Worm (Caenorhabditis elegans): Measurements from ENCODE around the gene C44C10.5.

Gene C44C10.5

ce11 chrX:11720058-11720457 lies 29.7 kb downstream of the C44C10.5 start:
- no peak for TF ChIP-seq cog-1 (tag; optimal IDR thresholded peaks at IDR 0.05)
- TF ChIP-seq ztf-29 (GFP tag; IDR thresholded peaks at IDR 0.05), result no peak
- TF ChIP-seq med-1 (GFP tag; optimal IDR thresholded peaks at IDR 0.05; ENCODE audit: insufficient read depth), result no peak
- TF ChIP-seq tab-1 (GFP tag; IDR thresholded peaks at IDR 0.05), result no peak
- no peak for TF ChIP-seq ztf-23 (GFP tag; IDR thresholded peaks at IDR 0.05)
- no peak for TF ChIP-seq ref-1 (GFP tag; conservative IDR thresholded peaks at IDR 0.05)
- TF ChIP-seq klf-2 (GFP tag; conservative IDR thresholded peaks at IDR 0.05), result no peak

- TF ChIP-seq ztf-23 (GFP tag; IDR thresholded peaks at IDR 0.05) (no peak), flt-1 (GFP tag; IDR thresholded peaks at IDR 0.05) (no peak), med-1 (GFP tag; optimal IDR thresholded peaks at IDR 0.05; ENCODE audit: insufficient read depth) (no peak), ref-1 (GFP tag; conservative IDR thresholded peaks at IDR 0.05) (no peak), ztf-29 (GFP tag; IDR thresholded peaks at IDR 0.05) (no peak), cog-1 (tag; optimal IDR thresholded peaks at IDR 0.05) (no peak), T22C8.4 (GFP tag; IDR thresholded peaks at IDR 0.05) (no peak), tab-1 (GFP tag; IDR thresholded peaks at IDR 0.05) (no peak), klf-2 (GFP tag; conservative IDR thresholded peaks at IDR 0.05) (no peak)
These were observed 33.5 kb downstream of the C44C10.5 start, which contains the start of gene D1053.4 for ce11 chrX:11723781-11724201. Gene D1053.4 (minus strand): TSS chrX:11723800.

ce11 chrX:11725646-11726045 lies 35.3 kb downstream of the C44C10.5 start:
- no peak for TF ChIP-seq ztf-29 (GFP tag; IDR thresholded peaks at IDR 0.05)
- no peak for TF ChIP-seq cog-1 (tag; optimal IDR thresholded peaks at IDR 0.05)
- TF ChIP-seq flt-1 (GFP tag; IDR thresholded peaks at IDR 0.05), result no peak
- TF ChIP-seq ztf-23 (GFP tag; IDR thresholded peaks at IDR 0.05), result no peak
- TF ChIP-seq med-1 (GFP tag; optimal IDR thresholded peaks at IDR 0.05; ENCODE audit: insufficient read depth), result no peak
- no peak for TF ChIP-seq klf-2 (GFP tag; conservative IDR thresholded peaks at IDR 0.05)
- no peak for TF ChIP-seq tab-1 (GFP tag; IDR thresholded peaks at IDR 0.05)
- TF ChIP-seq T22C8.4 (GFP tag; IDR thresholded peaks at IDR 0.05), result no peak
- no peak for TF ChIP-seq ref-1 (GFP tag; conservative IDR thresholded peaks at IDR 0.05)

ce11 chrX:11726450-11726849 lies 36.1 kb downstream of the C44C10.5 start:
- TF ChIP-seq ztf-29 (GFP tag; IDR thresholded peaks at IDR 0.05), result no peak
- no peak for TF ChIP-seq ztf-23 (GFP tag; IDR thresholded peaks at IDR 0.05)
- no peak for TF ChIP-seq T22C8.4 (GFP tag; IDR thresholded peaks at IDR 0.05)
- TF ChIP-seq flt-1 (GFP tag; IDR thresholded peaks at IDR 0.05), result no peak
- TF ChIP-seq tab-1 (GFP tag; IDR thresholded peaks at IDR 0.05), result no peak
- TF ChIP-seq klf-2 (GFP tag; conservative IDR thresholded peaks at IDR 0.05), result no peak
- TF ChIP-seq cog-1 (tag; optimal IDR thresholded peaks at IDR 0.05), result no peak
- TF ChIP-seq med-1 (GFP tag; optimal IDR thresholded peaks at IDR 0.05; ENCODE audit: insufficient read depth), result no peak

- TF ChIP-seq tab-1 (GFP tag; IDR thresholded peaks at IDR 0.05) (no peak), ztf-23 (GFP tag; IDR thresholded peaks at IDR 0.05) (no peak), flt-1 (GFP tag; IDR thresholded peaks at IDR 0.05) (no peak), cog-1 (tag; optimal IDR thresholded peaks at IDR 0.05) (no peak), klf-2 (GFP tag; conservative IDR thresholded peaks at IDR 0.05) (no peak), med-1 (GFP tag; optimal IDR thresholded peaks at IDR 0.05; ENCODE audit: insufficient read depth) (no peak)
These were observed 37.4 kb downstream of the C44C10.5 start, which contains the start of the genes gst-42 and D1053.2 for ce11 chrX:11727761-11728160. Gene gst-42 (minus strand): TSS chrX:11727936. Gene D1053.2 (plus strand): TSS chrX:11728151.

ce11 chrX:11732752-11733151 lies 42.4 kb downstream of the C44C10.5 start:
- no peak for TF ChIP-seq med-1 (GFP tag; optimal IDR thresholded peaks at IDR 0.05; ENCODE audit: insufficient read depth)
- TF ChIP-seq ref-1 (GFP tag; conservative IDR thresholded peaks at IDR 0.05), result no peak
- no peak for TF ChIP-seq ztf-23 (GFP tag; IDR thresholded peaks at IDR 0.05)
- no peak for TF ChIP-seq klf-2 (GFP tag; conservative IDR thresholded peaks at IDR 0.05)
- no peak for TF ChIP-seq flt-1 (GFP tag; IDR thresholded peaks at IDR 0.05)
- no peak for TF ChIP-seq tab-1 (GFP tag; IDR thresholded peaks at IDR 0.05)
- TF ChIP-seq T22C8.4 (GFP tag; IDR thresholded peaks at IDR 0.05), result no peak
- no peak for TF ChIP-seq cog-1 (tag; optimal IDR thresholded peaks at IDR 0.05)
- no peak for TF ChIP-seq ztf-29 (GFP tag; IDR thresholded peaks at IDR 0.05)

ce11 chrX:11734110-11734509 lies 43.8 kb downstream of the C44C10.5 start:
- TF ChIP-seq med-1 (GFP tag; optimal IDR thresholded peaks at IDR 0.05; ENCODE audit: insufficient read depth) (no peak), ztf-29 (GFP tag; IDR thresholded peaks at IDR 0.05) (no peak), ztf-23 (GFP tag; IDR thresholded peaks at IDR 0.05) (no peak), flt-1 (GFP tag; IDR thresholded peaks at IDR 0.05) (no peak), tab-1 (GFP tag; IDR thresholded peaks at IDR 0.05) (no peak), cog-1 (tag; optimal IDR thresholded peaks at IDR 0.05) (no peak), ref-1 (GFP tag; conservative IDR thresholded peaks at IDR 0.05) (no peak), T22C8.4 (GFP tag; IDR thresholded peaks at IDR 0.05) (no peak), klf-2 (GFP tag; conservative IDR thresholded peaks at IDR 0.05) (no peak)

- TF ChIP-seq klf-2 (GFP tag; conservative IDR thresholded peaks at IDR 0.05) (no peak), ztf-29 (GFP tag; IDR thresholded peaks at IDR 0.05) (no peak), med-1 (GFP tag; optimal IDR thresholded peaks at IDR 0.05; ENCODE audit: insufficient read depth) (no peak), ref-1 (GFP tag; conservative IDR thresholded peaks at IDR 0.05) (no peak), cog-1 (tag; optimal IDR thresholded peaks at IDR 0.05) (no peak), flt-1 (GFP tag; IDR thresholded peaks at IDR 0.05) (no peak), T22C8.4 (GFP tag; IDR thresholded peaks at IDR 0.05) (no peak), tab-1 (GFP tag; IDR thresholded peaks at IDR 0.05) (no peak), ztf-23 (GFP tag; IDR thresholded peaks at IDR 0.05) (no peak)
These were observed 46.7 kb downstream of the C44C10.5 start, which contains the start of gene D1053.3 for ce11 chrX:11737053-11737452. Gene D1053.3 (minus strand): TSS chrX:11737153.

ce11 chrX:11738602-11739100 lies 48.3 kb downstream of the C44C10.5 start, which contains the start of gene nspa-9:
Gene nspa-9 (plus strand): TSS chrX:11739050.
- TF ChIP-seq cog-1 (tag; optimal IDR thresholded peaks at IDR 0.05), result no peak
- no peak for TF ChIP-seq ztf-29 (GFP tag; IDR thresholded peaks at IDR 0.05)
- no peak for TF ChIP-seq T22C8.4 (GFP tag; IDR thresholded peaks at IDR 0.05)
- no peak for TF ChIP-seq flt-1 (GFP tag; IDR thresholded peaks at IDR 0.05)
- no peak for TF ChIP-seq ztf-23 (GFP tag; IDR thresholded peaks at IDR 0.05)
- TF ChIP-seq tab-1 (GFP tag; IDR thresholded peaks at IDR 0.05), result no peak
- no peak for TF ChIP-seq ref-1 (GFP tag; conservative IDR thresholded peaks at IDR 0.05)
- TF ChIP-seq klf-2 (GFP tag; conservative IDR thresholded peaks at IDR 0.05), result no peak
- TF ChIP-seq med-1 (GFP tag; optimal IDR thresholded peaks at IDR 0.05; ENCODE audit: insufficient read depth), result no peak

All from whole organism, midembryonic.